Fruit fly (Drosophila melanogaster): ENCODE measurements around the gene sfl.

sfl gene

dm6 chr3L:6467691-6468329 lies 27.7 kb upstream of the sfl start (continued):
- TF ChIP-seq crp (GFP tag; optimal IDR thresholded peaks at IDR 0.05) (peak in 1 of 2 experiments; percentile 11), Pdp1 (GFP tag; optimal IDR thresholded peaks at IDR 0.05) (peak in 1 of 2 experiments; percentile 15), CG4854 (GFP tag; optimal IDR thresholded peaks at IDR 0.05) (no peak), mam (GFP tag; optimal IDR thresholded peaks at IDR 0.05) (no peak), CG18599 (GFP tag; optimal IDR thresholded peaks at IDR 0.05) (peak; percentile 52), cas (GFP tag; IDR thresholded peaks at IDR 0.05) (no peak), twi (tag; optimal IDR thresholded peaks at IDR 0.05) (peak; percentile 79), CG4328 (GFP tag; optimal IDR thresholded peaks at IDR 0.05) (no peak), CG33557 (GFP tag; optimal IDR thresholded peaks at IDR 0.05) (peak; percentile 80), lilli (GFP tag; optimal IDR thresholded peaks at IDR 0.05) (peak; percentile 39), sd (tag; optimal IDR thresholded peaks at IDR 0.05) (peak; percentile 24), CG14050 (GFP tag; IDR thresholded peaks at IDR 0.05) (no peak), Oli (tag; optimal IDR thresholded peaks at IDR 0.05) (peak; percentile 77), org-1 (GFP tag; optimal IDR thresholded peaks at IDR 0.05) (peak; percentile 34), disco-r (GFP tag; optimal IDR thresholded peaks at IDR 0.05) (no peak), p53 (GFP tag; optimal IDR thresholded peaks at IDR 0.05) (no peak), wek (GFP tag; optimal IDR thresholded peaks at IDR 0.05) (peak; percentile 36), Dref (GFP tag; IDR thresholded peaks at IDR 0.05) (no peak), Antp (GFP tag; optimal IDR thresholded peaks at IDR 0.05) (no peak), nau (GFP tag; optimal IDR thresholded peaks at IDR 0.05) (no peak), CG6791 (GFP tag; IDR thresholded peaks at IDR 0.05; ENCODE audit: partially characterized antibody) (no peak), vfl (GFP tag; optimal IDR thresholded peaks at IDR 0.05) (no peak), oc (tag; optimal IDR thresholded peaks at IDR 0.05) (peak; percentile 76), NC2α (GFP tag; optimal IDR thresholded peaks at IDR 0.05) (no peak), CG11456 (GFP tag; IDR thresholded peaks at IDR 0.05) (no peak), Dbx (GFP tag; IDR thresholded peaks at IDR 0.05) (no peak), CG9817 (tag; optimal IDR thresholded peaks at IDR 0.05) (no peak), HmgD (GFP tag; optimal IDR thresholded peaks at IDR 0.05) (no peak), CG12071 (GFP tag; optimal IDR thresholded peaks at IDR 0.05) (no peak), so (GFP tag; IDR thresholded peaks at IDR 0.05) (peak; percentile 14; the same call in 1 of the 3 replicates), al (GFP tag; IDR thresholded peaks at IDR 0.05) (no peak), CG12391 (tag; optimal IDR thresholded peaks at IDR 0.05) (peak; percentile 86), CG10267 (tag; optimal IDR thresholded peaks at IDR 0.05) (peak; percentile 72), nerfin-2 (GFP tag; IDR thresholded peaks at IDR 0.05; ENCODE audit: partially characterized antibody) (no peak), zfh2 (GFP tag; optimal IDR thresholded peaks at IDR 0.05) (no peak), B-H1 (GFP tag; IDR thresholded peaks at IDR 0.05) (peak; percentile 52), CG17186 (GFP tag; optimal IDR thresholded peaks at IDR 0.05) (no peak), Med (GFP tag) (peak; percentile 75), lmd (GFP tag; IDR thresholded peaks at IDR 0.05) (peak; percentile 54; the same call in 1 of the 2 replicates), CG10654 (GFP tag; optimal IDR thresholded peaks at IDR 0.05) (peak; percentile 31), CG13287 (GFP tag; IDR thresholded peaks at IDR 0.05; ENCODE audit: partially characterized antibody) (no peak), Blimp-1 (GFP tag; optimal IDR thresholded peaks at IDR 0.05) (peak; percentile 75), CG8478 (optimal IDR thresholded peaks at IDR 0.05) (no peak), zen (tag; optimal IDR thresholded peaks at IDR 0.05) (peak; percentile 67), inv (GFP tag; IDR thresholded peaks at IDR 0.05; ENCODE audit: partially characterized antibody) (no peak), br (optimal IDR thresholded peaks at IDR 0.05) (no peak), CG8359 (GFP tag; optimal IDR thresholded peaks at IDR 0.05; ENCODE audit: borderline replicate concordance) (peak; percentile 51), ssp (GFP tag; IDR thresholded peaks at IDR 0.05) (peak; percentile 57), Lim3 (GFP tag; IDR thresholded peaks at IDR 0.05) (no peak), HLH4C (GFP tag; IDR thresholded peaks at IDR 0.05; ENCODE audit: partially characterized antibody) (no peak)
